Fruit fly (Drosophila melanogaster): ENCODE results near the gene Pa1.

DNA sequence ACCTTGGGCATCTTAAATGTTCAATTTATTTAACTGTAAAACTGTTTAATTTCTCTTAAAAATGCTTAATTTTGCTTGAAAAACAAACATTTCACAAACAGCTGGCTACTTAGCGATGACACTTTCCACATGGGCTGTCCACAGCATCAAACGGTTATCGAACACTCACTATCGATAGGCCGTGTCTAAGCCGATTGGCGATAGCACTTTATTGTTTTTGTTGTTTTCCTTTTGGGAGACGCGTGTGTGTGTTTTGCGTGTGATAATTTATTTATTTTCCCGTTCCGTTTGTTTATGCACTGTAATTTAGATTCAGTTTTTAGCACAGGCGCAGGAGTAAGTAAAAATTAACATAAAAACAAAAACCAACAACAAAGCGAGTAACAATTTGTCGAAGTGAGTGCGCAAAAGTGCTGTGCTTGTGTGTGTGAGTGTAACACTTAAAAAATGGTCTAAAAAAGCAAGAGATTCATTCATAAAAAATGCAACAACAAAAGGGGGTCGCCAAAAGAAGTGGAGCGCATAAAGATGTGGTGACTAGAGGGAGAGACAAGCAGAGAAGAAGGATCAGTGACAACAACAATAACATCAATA, 33.8 kb upstream of the Pa1 start, which contains the start of gene Gapvd1:
- TF ChIP-seq usp (GFP tag; optimal IDR thresholded peaks at IDR 0.05): no peak
- TF ChIP-seq Dfd (GFP tag; optimal IDR thresholded peaks at IDR 0.05): no peak
- no peak for TF ChIP-seq Hr78 (GFP tag; optimal IDR thresholded peaks at IDR 0.05)
- no peak for TF ChIP-seq N (GFP tag; optimal IDR thresholded peaks at IDR 0.05)
- peak; percentile 26 for TF ChIP-seq h (GFP tag; optimal IDR thresholded peaks at IDR 0.05)

Data from whole organism, wandering third instar larva.